Fruit fly (Drosophila melanogaster) whole organism, pupa: ENCODE measurements around the gene mirr.

ENCODE experiments used
- CG10348 ChIP-seq: fragments of 200-800 bp; sonication (Bioruptor generic); IDR thresholded peaks from 2 replicates; pipeline ENCODE4 v1.3.6; 2022; ENCODE audit warnings: missing biosample characterization, missing genetic modification characterization
- CG12605 ChIP-seq: fragments of 200-800 bp; sonication (Bioruptor generic); IDR thresholded peaks from 2 replicates; pipeline ENCODE4 v1.3.6; 2022; ENCODE audit warnings: missing biosample characterization, missing genetic modification characterization
- CG13204 ChIP-seq: fragments of 200-800 bp; sonication (Bioruptor generic); optimal IDR thresholded peaks from 2 replicates; lab custom pipeline; 2018; ENCODE audit warnings: missing biosample characterization, mild to moderate bottlenecking, missing genetic modification characterization, moderate library complexity
- CG14655 ChIP-seq: fragments of 200-800 bp; sonication (Bioruptor generic); optimal IDR thresholded peaks from 3 replicates; lab custom pipeline; 2017; ENCODE audit warnings: mild to moderate bottlenecking, missing biosample characterization, missing genetic modification reagents, missing genetic modification characterization
- CG15710 ChIP-seq: fragments of 200-800 bp; sonication (Bioruptor generic); optimal IDR thresholded peaks from 2 replicates; lab custom pipeline; 2018; ENCODE audit warnings: missing biosample characterization, mild to moderate bottlenecking, missing genetic modification characterization, moderate library complexity
- CG17806 ChIP-seq: fragments of 200-800 bp; sonication (Bioruptor generic); optimal IDR thresholded peaks from 2 replicates; lab custom pipeline; 2018; ENCODE audit warnings: missing biosample characterization, mild to moderate bottlenecking, missing genetic modification characterization, moderate library complexity
- CG32121 ChIP-seq: fragments of 200-800 bp; sonication (Bioruptor generic); IDR thresholded peaks from 2 replicates; pipeline ENCODE4 v1.3.6; 2022; ENCODE audit warnings: missing biosample characterization, missing genetic modification characterization
- CG34367 ChIP-seq: fragments of 200-800 bp; sonication (Bioruptor generic); optimal IDR thresholded peaks from 2 replicates; lab custom pipeline; 2018; ENCODE audit warnings: missing biosample characterization, mild to moderate bottlenecking, missing genetic modification characterization
- CG4496 ChIP-seq: fragments of 200-800 bp; sonication (Bioruptor generic); IDR thresholded peaks from 3 replicates; pipeline ENCODE4 v1.3.6; 2022; ENCODE audit warnings: missing biosample characterization, missing genetic modification characterization
- CG8159 ChIP-seq: fragments of 200-800 bp; sonication (Bioruptor generic); optimal IDR thresholded peaks from 3 replicates; lab custom pipeline; 2018; ENCODE audit warnings: missing biosample characterization, mild to moderate bottlenecking, missing genetic modification characterization, moderate library complexity
- CG8301 ChIP-seq: fragments of 200-800 bp; sonication (Bioruptor generic); optimal IDR thresholded peaks from 2 replicates; lab custom pipeline; 2018; ENCODE audit warnings: missing biosample characterization, mild to moderate bottlenecking, missing genetic modification characterization
- CG9948 ChIP-seq: fragments of 200-800 bp; sonication (Bioruptor generic); optimal IDR thresholded peaks from 2 replicates; lab custom pipeline; 2018; ENCODE audit warnings: missing biosample characterization, mild to moderate bottlenecking, missing genetic modification characterization, moderate library complexity
- D1 ChIP-seq: fragments of 200-800 bp; sonication (Bioruptor generic); optimal IDR thresholded peaks from 2 replicates; lab custom pipeline; 2018; ENCODE audit warnings: missing biosample characterization, mild to moderate bottlenecking, missing genetic modification characterization, moderate library complexity
- EcR ChIP-seq: fragments of 200-800 bp; sonication (Bioruptor generic); optimal IDR thresholded peaks from 3 replicates; lab custom pipeline; 2019; ENCODE audit warnings: missing biosample characterization, missing genetic modification characterization, mild to moderate bottlenecking, moderate library complexity, missing genetic modification reagents
- Ets98B ChIP-seq: fragments of 200-800 bp; sonication (Bioruptor generic); IDR thresholded peaks from 2 replicates; pipeline ENCODE4 v1.3.6; 2022; ENCODE audit warnings: missing biosample characterization, missing genetic modification characterization
- Pif1A ChIP-seq: fragments of 200-800 bp; sonication (Bioruptor generic); optimal IDR thresholded peaks from 3 replicates; lab custom pipeline; 2016; ENCODE audit warnings: missing biosample characterization, missing genetic modification characterization
- Pif1B ChIP-seq: fragments of 200-800 bp; sonication (Bioruptor generic); optimal IDR thresholded peaks from 3 replicates; lab custom pipeline; 2016; ENCODE audit warnings: missing biosample characterization, missing genetic modification characterization
- Snoo ChIP-seq: fragments of 200-800 bp; sonication (Bioruptor generic); optimal IDR thresholded peaks from 3 replicates; lab custom pipeline; 2017; ENCODE audit warnings: missing biosample characterization, mild to moderate bottlenecking, missing genetic modification characterization, inconsistent platforms
- fd96Ca ChIP-seq: fragments of 200-800 bp; sonication (Bioruptor generic); IDR thresholded peaks from 3 replicates; pipeline ENCODE4 v1.3.6; 2022; ENCODE audit warnings: missing biosample characterization, missing genetic modification characterization
- gl ChIP-seq: fragments of 200-800 bp; sonication (Bioruptor generic); optimal IDR thresholded peaks from 2 replicates; lab custom pipeline; 2018; ENCODE audit warnings: missing biosample characterization, mild to moderate bottlenecking, missing genetic modification characterization
- rn ChIP-seq: fragments of 200-800 bp; sonication (Bioruptor generic); IDR thresholded peaks from 2 replicates; pipeline ENCODE4 v1.3.6; 2022; ENCODE audit warnings: missing biosample characterization, missing genetic modification characterization

mirr gene

dm6 chr3L:12696503-12696902 is 3.1 kb downstream of the mirr start:
- TF ChIP-seq CG12605 (GFP tag; lab: Robert Waterston, UW): no peak
- TF ChIP-seq CG13204 (GFP tag; lab: Kevin White, UChicago): no peak
- no peak for TF ChIP-seq CG10348 (GFP tag; lab: Robert Waterston, UW)
- TF ChIP-seq fd96Ca (GFP tag; lab: Robert Waterston, UW): no peak
- no peak for TF ChIP-seq Pif1A (GFP tag; lab: Kevin White, UChicago)
- TF ChIP-seq CG34367 (tag; lab: Kevin White, UChicago): no peak
- TF ChIP-seq CG17806 (tag; lab: Kevin White, UChicago): no peak
- TF ChIP-seq CG4496 (GFP tag; lab: Robert Waterston, UW): no peak
- TF ChIP-seq D1 (tag; lab: Kevin White, UChicago): no peak
- no peak for TF ChIP-seq Ets98B
- no peak for TF ChIP-seq CG15710 (tag; lab: Kevin White, UChicago)
- no peak for TF ChIP-seq rn (GFP tag; lab: Robert Waterston, UW)
- no peak for TF ChIP-seq CG8159 (tag; lab: Kevin White, UChicago)
- TF ChIP-seq Snoo: no peak
- TF ChIP-seq CG14655 (GFP tag; lab: Kevin White, UChicago): no peak
- no peak for TF ChIP-seq CG32121 (GFP tag; lab: Robert Waterston, UW)
- no peak for TF ChIP-seq CG9948 (tag; lab: Kevin White, UChicago)
- TF ChIP-seq Pif1B (GFP tag; lab: Kevin White, UChicago): no peak
- TF ChIP-seq EcR (GFP tag; lab: Kevin White, UChicago): no peak
- no peak for TF ChIP-seq gl (tag; lab: Kevin White, UChicago)

- TF ChIP-seq CG34367 (tag; lab: Kevin White, UChicago) (no peak), EcR (GFP tag; lab: Kevin White, UChicago) (no peak), Pif1A (GFP tag; lab: Kevin White, UChicago) (no peak), CG15710 (tag; lab: Kevin White, UChicago) (no peak), CG10348 (GFP tag; lab: Robert Waterston, UW) (no peak), CG12605 (GFP tag; lab: Robert Waterston, UW) (no peak), rn (GFP tag; lab: Robert Waterston, UW) (no peak), D1 (tag; lab: Kevin White, UChicago) (no peak), CG14655 (GFP tag; lab: Kevin White, UChicago) (no peak), CG8159 (tag; lab: Kevin White, UChicago) (no peak), CG9948 (tag; lab: Kevin White, UChicago) (no peak), CG8301 (tag; lab: Kevin White, UChicago) (no peak), gl (tag; lab: Kevin White, UChicago) (no peak), CG4496 (GFP tag; lab: Robert Waterston, UW) (no peak), Snoo (no peak), Ets98B (no peak)
These were observed 4.1 kb downstream of the mirr start for dm6 chr3L:12697531-12697930.

DNA sequence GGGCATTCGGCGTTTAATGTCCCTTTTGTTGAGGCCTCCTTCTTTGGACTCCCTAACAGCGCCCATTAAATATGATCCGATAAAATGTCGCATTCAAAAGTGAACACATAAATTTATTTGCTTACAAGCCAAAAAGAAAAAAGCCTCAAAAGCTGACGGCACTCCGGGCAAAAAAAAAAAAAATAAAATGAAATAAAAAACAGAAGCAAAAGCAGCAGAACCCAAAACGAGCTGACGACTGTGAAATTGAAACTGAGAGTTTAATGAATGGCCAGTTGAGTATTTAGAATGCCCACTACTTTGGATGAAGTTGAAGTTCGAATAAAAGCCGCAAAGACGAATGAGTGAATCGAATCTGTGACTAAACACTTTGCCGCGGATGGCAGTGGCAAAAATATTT is 4.8 kb downstream of the mirr start:
- TF ChIP-seq CG32121 (GFP tag; lab: Robert Waterston, UW) (no peak), CG14655 (GFP tag; lab: Kevin White, UChicago) (no peak), rn (GFP tag; lab: Robert Waterston, UW) (no peak), CG9948 (tag; lab: Kevin White, UChicago) (no peak), CG15710 (tag; lab: Kevin White, UChicago) (no peak), D1 (tag; lab: Kevin White, UChicago) (no peak), CG34367 (tag; lab: Kevin White, UChicago) (no peak), CG8159 (tag; lab: Kevin White, UChicago) (no peak), Pif1A (GFP tag; lab: Kevin White, UChicago) (no peak), CG13204 (GFP tag; lab: Kevin White, UChicago) (no peak), Pif1B (GFP tag; lab: Kevin White, UChicago) (no peak), Snoo (no peak), fd96Ca (GFP tag; lab: Robert Waterston, UW) (no peak), CG10348 (GFP tag; lab: Robert Waterston, UW) (no peak), CG17806 (tag; lab: Kevin White, UChicago) (no peak), CG8301 (tag; lab: Kevin White, UChicago) (no peak), CG12605 (GFP tag; lab: Robert Waterston, UW) (no peak), Ets98B (no peak), CG4496 (GFP tag; lab: Robert Waterston, UW) (no peak), gl (tag; lab: Kevin White, UChicago) (no peak)

DNA sequence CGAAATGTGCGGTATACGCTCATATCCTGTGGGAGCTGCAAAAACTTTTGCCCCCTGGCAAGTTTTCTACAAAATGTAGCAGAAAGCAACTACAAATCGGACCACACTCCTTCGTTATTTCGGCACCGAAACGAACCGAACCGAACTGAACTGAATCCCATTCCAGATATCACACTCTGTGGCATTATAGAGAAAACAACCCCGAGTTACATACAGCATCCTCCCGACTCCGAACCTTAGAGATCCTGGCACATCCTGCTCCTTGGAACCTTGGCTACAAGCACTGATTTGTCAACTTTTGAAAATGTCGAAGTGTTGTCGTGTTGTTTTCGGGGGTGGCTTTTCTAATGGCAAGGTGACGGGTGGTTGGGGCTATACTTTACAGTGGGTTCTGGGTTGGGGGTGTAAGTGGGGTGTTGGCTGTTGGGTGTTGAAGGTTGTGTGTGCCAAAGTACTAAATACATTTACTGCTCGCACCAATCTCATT is 7.1 kb downstream of the mirr start:
- TF ChIP-seq CG13204 (GFP tag; lab: Kevin White, UChicago): no peak
- TF ChIP-seq Ets98B: no peak
- TF ChIP-seq fd96Ca (GFP tag; lab: Robert Waterston, UW): no peak
- TF ChIP-seq CG12605 (GFP tag; lab: Robert Waterston, UW): no peak
- no peak for TF ChIP-seq CG4496 (GFP tag; lab: Robert Waterston, UW)
- no peak for TF ChIP-seq gl (tag; lab: Kevin White, UChicago)
- no peak for TF ChIP-seq CG9948 (tag; lab: Kevin White, UChicago)
- TF ChIP-seq CG14655 (GFP tag; lab: Kevin White, UChicago): no peak
- no peak for TF ChIP-seq CG8301 (tag; lab: Kevin White, UChicago)
- no peak for TF ChIP-seq CG32121 (GFP tag; lab: Robert Waterston, UW)
- no peak for TF ChIP-seq CG15710 (tag; lab: Kevin White, UChicago)
- no peak for TF ChIP-seq Pif1A (GFP tag; lab: Kevin White, UChicago)
- no peak for TF ChIP-seq CG17806 (tag; lab: Kevin White, UChicago)
- no peak for TF ChIP-seq CG10348 (GFP tag; lab: Robert Waterston, UW)
- TF ChIP-seq rn (GFP tag; lab: Robert Waterston, UW): no peak

DNA sequence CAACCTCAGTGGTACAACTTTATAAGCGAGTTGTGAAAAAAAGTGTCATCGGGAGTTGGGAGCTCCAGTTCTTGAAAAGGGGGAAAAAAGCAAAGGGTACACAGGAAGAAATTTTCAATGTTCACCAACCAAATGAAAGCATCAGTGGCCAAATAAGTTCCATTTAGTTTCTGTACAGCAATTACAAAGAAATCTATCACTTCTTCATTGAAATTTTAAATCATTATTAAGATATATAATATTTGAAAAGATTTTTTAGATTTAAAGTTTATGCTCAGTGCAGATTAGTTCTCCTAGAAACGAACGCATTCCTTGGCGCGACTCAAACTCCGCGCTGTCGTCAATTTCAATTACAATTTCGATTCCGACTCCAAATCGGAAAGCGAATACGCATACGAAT is 7.9 kb downstream of the mirr start:
- TF ChIP-seq fd96Ca (GFP tag; lab: Robert Waterston, UW) (no peak), CG17806 (tag; lab: Kevin White, UChicago) (peak; percentile 54), CG15710 (tag; lab: Kevin White, UChicago) (peak; percentile 48), CG34367 (tag; lab: Kevin White, UChicago) (peak; percentile 33), Pif1B (GFP tag; lab: Kevin White, UChicago) (no peak), CG4496 (GFP tag; lab: Robert Waterston, UW) (no peak), Pif1A (GFP tag; lab: Kevin White, UChicago) (no peak), D1 (tag; lab: Kevin White, UChicago) (no peak), CG13204 (GFP tag; lab: Kevin White, UChicago) (no peak), CG8159 (tag; lab: Kevin White, UChicago) (peak; percentile 34), Ets98B (no peak), CG14655 (GFP tag; lab: Kevin White, UChicago) (peak; percentile 13), rn (GFP tag; lab: Robert Waterston, UW) (no peak), CG9948 (tag; lab: Kevin White, UChicago) (peak; percentile 42), EcR (GFP tag; lab: Kevin White, UChicago) (no peak), gl (tag; lab: Kevin White, UChicago) (no peak), CG10348 (GFP tag; lab: Robert Waterston, UW) (no peak), CG8301 (tag; lab: Kevin White, UChicago) (no peak)
- TF ChIP-seq, all 21 proteins: peak for 6
